Worm (Caenorhabditis elegans): Measurements from ENCODE around the gene Y54F10BM.23.

- TF ChIP-seq dao-5 (tag; optimal IDR thresholded peaks at IDR 0.05) = no peak
- no peak for TF ChIP-seq him-1 (tag; optimal IDR thresholded peaks at IDR 0.05)
Measured at ce11 chrIII:2245727-2246126, 33.6 kb downstream of the Y54F10BM.23 start, which contains the start of gene srd-67.
